Fruit fly (Drosophila melanogaster): ENCODE measurements around the gene Usp47.

Usp47 gene

dm6 chr3L:5810633-5811341 is 58.0 kb downstream of the Usp47 start, which contains the start of the genes S6k and kri:
S6k (minus strand) TSS chr3L:5810931.
kri (plus strand) TSS chr3L:5810973.
- no peak for TF ChIP-seq Sox102F (GFP tag; optimal IDR thresholded peaks at IDR 0.05)
- peak; percentile 17 for TF ChIP-seq CG32006 (GFP tag; optimal IDR thresholded peaks at IDR 0.05)
- no peak for TF ChIP-seq CG31627 (GFP tag; optimal IDR thresholded peaks at IDR 0.05)
- peak; percentile 35; the same call in 1 of the 2 replicates for TF ChIP-seq Gug (GFP tag; IDR thresholded peaks at IDR 0.05)
- peak; percentile 36 for TF ChIP-seq topi (GFP tag; optimal IDR thresholded peaks at IDR 0.05)
- peak; percentile 5 for TF ChIP-seq pdm3 (GFP tag; optimal IDR thresholded peaks at IDR 0.05)
- TF ChIP-seq fkh (GFP tag; optimal IDR thresholded peaks at IDR 0.05) = peak; percentile 79
- TF ChIP-seq spab (GFP tag; optimal IDR thresholded peaks at IDR 0.05) = no peak
- peak; percentile 28 for TF ChIP-seq Eip75B (GFP tag; optimal IDR thresholded peaks at IDR 0.05)
- peak; percentile 14 for TF ChIP-seq CG9139 (GFP tag; optimal IDR thresholded peaks at IDR 0.05)
- TF ChIP-seq lz (GFP tag; optimal IDR thresholded peaks at IDR 0.05) = peak; percentile 12
- TF ChIP-seq CG6808 (GFP tag; optimal IDR thresholded peaks at IDR 0.05) = peak; percentile 33
- peak; percentile 3 for TF ChIP-seq Smox (GFP tag; optimal IDR thresholded peaks at IDR 0.05)
- TF ChIP-seq cyc (GFP tag; optimal IDR thresholded peaks at IDR 0.05) = peak; percentile 16
- peak; percentile 91 for TF ChIP-seq vri (GFP tag; optimal IDR thresholded peaks at IDR 0.05)
- TF ChIP-seq Blimp-1 (GFP tag; optimal IDR thresholded peaks at IDR 0.05) = no peak
- peak; percentile 90 for TF ChIP-seq svp (GFP tag)
- peak; percentile 35 for TF ChIP-seq CG6854 (GFP tag; optimal IDR thresholded peaks at IDR 0.05)
- TF ChIP-seq Eip78C (GFP tag) = peak; percentile 65
- TF ChIP-seq CG3919 (GFP tag; optimal IDR thresholded peaks at IDR 0.05) = peak; percentile 31
- peak; percentile 33 for TF ChIP-seq CG1621 (tag; optimal IDR thresholded peaks at IDR 0.05)
- TF ChIP-seq CG15336 (GFP tag; IDR thresholded peaks at IDR 0.05) = peak; percentile 42; the same call in 1 of the 2 replicates
- TF ChIP-seq OdsH (GFP tag; optimal IDR thresholded peaks at IDR 0.05) = no peak
- TF ChIP-seq CG34406 (GFP tag; optimal IDR thresholded peaks at IDR 0.05) = no peak
- TF ChIP-seq Lpt (GFP tag; optimal IDR thresholded peaks at IDR 0.05) = peak; percentile 4
- TF ChIP-seq ss (GFP tag; optimal IDR thresholded peaks at IDR 0.05) = peak; percentile 49 to 72
- TF ChIP-seq dsx (GFP tag; optimal IDR thresholded peaks at IDR 0.05; ENCODE audit: poor library complexity, severe bottlenecking) = peak; percentile 43
- peak; percentile 93 for TF ChIP-seq Sox14 (GFP tag; optimal IDR thresholded peaks at IDR 0.05)
- peak; percentile 11 for TF ChIP-seq CG3032 (tag; optimal IDR thresholded peaks at IDR 0.05)
- TF ChIP-seq CG16779 (tag; optimal IDR thresholded peaks at IDR 0.05) = peak; percentile 56
- no peak for TF ChIP-seq Sox15 (GFP tag; optimal IDR thresholded peaks at IDR 0.05)

Data from whole organism, prepupa.